Worm (Caenorhabditis elegans): ENCODE results near the gene act-3.

act-3 gene

DNA sequence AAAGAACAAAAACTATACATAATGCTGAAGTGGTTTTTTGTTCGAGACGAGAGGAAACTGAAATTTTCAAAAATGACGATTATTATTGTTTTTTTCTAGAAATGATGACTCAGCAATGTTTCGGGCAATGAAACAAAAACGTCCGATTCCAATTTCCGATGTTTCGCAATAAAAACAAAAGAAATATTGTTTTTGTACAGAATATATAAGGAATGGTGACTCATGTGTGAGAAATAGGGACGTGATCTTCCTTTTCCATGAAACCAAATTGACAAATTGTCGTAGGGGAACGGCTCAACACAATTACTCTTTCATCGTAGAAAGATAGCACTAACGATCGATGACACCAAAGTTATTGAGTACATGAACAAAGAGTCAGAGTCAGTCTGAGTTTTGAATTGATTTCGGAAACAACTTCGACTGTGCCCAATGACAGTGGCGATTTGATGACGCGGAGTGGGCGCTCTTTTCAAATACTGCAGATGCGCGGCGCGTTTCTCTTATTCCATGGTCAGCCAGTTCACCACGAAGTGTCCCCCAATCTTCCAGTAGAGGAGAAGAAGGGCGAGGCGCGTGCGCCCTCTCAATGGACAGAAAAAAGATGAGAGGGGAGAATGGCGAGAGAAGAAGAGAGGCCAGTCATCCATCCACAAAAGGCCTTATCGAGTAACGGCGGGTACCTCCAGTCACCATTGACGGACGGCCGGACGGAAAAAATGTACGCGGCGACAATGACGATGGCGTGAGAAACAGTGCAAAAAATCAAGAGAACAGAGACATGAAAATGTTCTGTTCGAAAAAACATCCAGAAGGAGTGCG, 1.1 kb upstream of the act-3 start:
- no peak for TF ChIP-seq C08G9.2 (tag; optimal IDR thresholded peaks at IDR 0.05)
- TF ChIP-seq sdc-2 (tag; optimal IDR thresholded peaks at IDR 0.05) = peak; percentile 26
- TF ChIP-seq ceh-31 (tag; optimal IDR thresholded peaks at IDR 0.05) = peak; percentile 31
- no peak for TF ChIP-seq ceh-30 (tag; optimal IDR thresholded peaks at IDR 0.05)
- TF ChIP-seq unc-42 (tag; optimal IDR thresholded peaks at IDR 0.05) = peak; percentile 25
- peak; percentile 13 for TF ChIP-seq ceh-18 (tag; optimal IDR thresholded peaks at IDR 0.05)
- TF ChIP-seq hlh-6 (tag; optimal IDR thresholded peaks at IDR 0.05) = peak; percentile 32
- no peak for TF ChIP-seq ceh-2 (tag; optimal IDR thresholded peaks at IDR 0.05)
- TF ChIP-seq ref-2 (tag; optimal IDR thresholded peaks at IDR 0.05) = peak; percentile 14
- TF ChIP-seq nfya-1 (tag; optimal IDR thresholded peaks at IDR 0.05) = peak; percentile 23
- TF ChIP-seq elt-4 (tag; optimal IDR thresholded peaks at IDR 0.05) = peak; percentile 54

DNA sequence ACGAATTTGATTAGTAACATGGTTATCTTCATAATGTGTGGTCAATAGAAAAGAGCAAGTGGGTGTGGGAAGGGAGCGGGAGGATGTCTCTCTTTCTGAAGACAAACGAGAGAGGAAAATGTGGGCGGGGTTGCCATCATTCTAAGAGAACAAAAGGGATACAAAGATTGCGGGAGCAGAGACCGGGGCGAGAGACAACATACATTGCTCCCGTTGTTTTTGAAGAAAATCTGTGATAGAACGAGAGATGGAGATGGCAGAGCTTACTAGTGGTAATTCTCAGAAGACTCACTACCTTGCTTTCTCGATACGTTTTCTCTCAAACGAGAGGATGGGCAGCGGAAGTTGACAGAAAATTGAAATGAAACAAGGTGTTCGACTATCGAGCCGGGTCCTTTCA, 944 bp downstream of the act-3 start:
- TF ChIP-seq ceh-18 (tag; optimal IDR thresholded peaks at IDR 0.05) (peak; percentile 4), rnt-1 (tag; optimal IDR thresholded peaks at IDR 0.05) (no peak), ttx-3 (tag; optimal IDR thresholded peaks at IDR 0.05) (no peak), hlh-13 (GFP tag; optimal IDR thresholded peaks at IDR 0.05) (no peak), che-1 (tag; optimal IDR thresholded peaks at IDR 0.05) (no peak), unc-55 (GFP tag; optimal IDR thresholded peaks at IDR 0.05) (peak; percentile 2), dve-1 (tag; optimal IDR thresholded peaks at IDR 0.05) (no peak)

DNA sequence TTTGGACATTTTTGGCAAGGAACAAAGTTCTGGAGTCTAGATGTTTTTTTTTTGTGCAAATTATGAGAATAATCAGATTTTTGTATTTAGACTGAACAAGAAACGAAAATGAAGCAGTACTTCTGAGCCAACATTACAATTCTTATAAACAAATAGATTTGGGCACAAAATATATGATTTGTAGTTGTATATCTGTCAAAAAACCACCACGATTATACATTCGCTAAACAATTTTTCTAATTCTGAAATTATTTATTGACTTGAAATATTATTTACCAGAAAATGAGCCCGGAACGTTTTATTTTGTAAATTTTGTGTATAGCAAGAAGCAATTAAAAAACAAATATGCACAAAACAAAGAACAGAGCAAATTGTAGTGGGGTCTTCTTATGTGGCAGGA, 2.8 kb downstream of the act-3 start:
- no peak for TF ChIP-seq unc-55 (GFP tag; optimal IDR thresholded peaks at IDR 0.05)
- no peak for TF ChIP-seq hlh-6 (tag; optimal IDR thresholded peaks at IDR 0.05)
- TF ChIP-seq ztf-16 (tag; optimal IDR thresholded peaks at IDR 0.05) = no peak
- no peak for TF ChIP-seq dve-1 (tag; optimal IDR thresholded peaks at IDR 0.05)
- no peak for TF ChIP-seq T23F11.4 (GFP tag; optimal IDR thresholded peaks at IDR 0.05)
- TF ChIP-seq tbx-7 (tag; optimal IDR thresholded peaks at IDR 0.05) = no peak
- no peak for TF ChIP-seq ceh-30 (tag; optimal IDR thresholded peaks at IDR 0.05)
- TF ChIP-seq Y22D7AL.16 (tag; optimal IDR thresholded peaks at IDR 0.05) = no peak
- TF ChIP-seq ceh-2 (tag; optimal IDR thresholded peaks at IDR 0.05) = no peak
- no peak for TF ChIP-seq syd-9 (tag; optimal IDR thresholded peaks at IDR 0.05)
- TF ChIP-seq sdc-2 (tag; optimal IDR thresholded peaks at IDR 0.05) = no peak
- TF ChIP-seq lin-11 (tag; optimal IDR thresholded peaks at IDR 0.05) = no peak
- no peak for TF ChIP-seq fkh-10 (GFP tag; optimal IDR thresholded peaks at IDR 0.05)
- TF ChIP-seq ceh-48 (tag; optimal IDR thresholded peaks at IDR 0.05) = no peak
- no peak for TF ChIP-seq K02D7.2 (tag; optimal IDR thresholded peaks at IDR 0.05)
- TF ChIP-seq lim-6 (tag; optimal IDR thresholded peaks at IDR 0.05) = no peak
- no peak for TF ChIP-seq elt-2 (tag; optimal IDR thresholded peaks at IDR 0.05)

DNA sequence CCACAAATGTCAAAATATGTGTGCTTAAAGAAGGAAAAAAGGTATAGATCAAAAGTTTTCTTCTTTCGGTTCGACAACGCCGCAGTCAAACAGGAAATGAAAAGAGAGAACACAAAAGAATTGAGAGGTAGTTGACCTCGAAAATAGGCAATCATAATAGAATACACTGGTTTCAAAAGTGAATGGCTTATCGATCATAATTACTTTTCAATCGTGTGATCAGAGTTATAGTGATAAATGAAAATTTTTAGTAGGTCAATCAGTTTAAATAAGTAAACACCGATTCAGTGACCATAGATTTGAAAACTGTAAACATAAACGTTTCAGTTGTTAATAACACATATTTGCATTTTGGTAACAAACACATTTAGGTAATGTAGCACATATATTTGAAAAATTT, 3.9 kb downstream of the act-3 start:
- TF ChIP-seq hlh-13 (GFP tag; optimal IDR thresholded peaks at IDR 0.05) (no peak), nfya-1 (tag; optimal IDR thresholded peaks at IDR 0.05) (no peak), unc-42 (tag; optimal IDR thresholded peaks at IDR 0.05) (no peak), ceh-45 (GFP tag; IDR thresholded peaks at IDR 0.05) (no peak), ceh-18 (tag; optimal IDR thresholded peaks at IDR 0.05) (no peak), sdc-2 (tag; optimal IDR thresholded peaks at IDR 0.05) (no peak)

DNA sequence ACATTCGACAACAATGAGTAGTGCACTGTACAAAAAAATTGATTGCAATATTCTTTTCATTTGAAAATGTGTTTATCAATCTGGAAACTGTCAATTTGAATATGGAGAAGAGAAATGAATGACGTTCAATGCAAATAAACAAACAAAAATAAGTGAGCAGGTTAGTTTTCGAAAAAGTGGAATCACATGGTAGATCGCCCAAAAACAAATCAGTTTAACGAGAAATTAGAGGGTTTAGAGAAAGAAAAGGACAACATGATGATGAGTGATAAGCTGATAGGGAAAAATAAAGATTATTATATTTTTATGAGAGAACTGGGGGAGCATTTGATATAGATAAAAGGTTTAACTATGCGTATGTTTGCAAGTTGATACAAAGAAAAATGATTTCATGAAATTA, 5.0 kb downstream of the act-3 start, which contains the start of gene T04C12.8:
T04C12.8 (minus strand) TSS at position 82 of the 400 bp plus-strand sequence.
- TF ChIP-seq ceh-18 (tag; optimal IDR thresholded peaks at IDR 0.05) (no peak), elt-2 (tag; optimal IDR thresholded peaks at IDR 0.05) (peak; percentile 83)

DNA sequence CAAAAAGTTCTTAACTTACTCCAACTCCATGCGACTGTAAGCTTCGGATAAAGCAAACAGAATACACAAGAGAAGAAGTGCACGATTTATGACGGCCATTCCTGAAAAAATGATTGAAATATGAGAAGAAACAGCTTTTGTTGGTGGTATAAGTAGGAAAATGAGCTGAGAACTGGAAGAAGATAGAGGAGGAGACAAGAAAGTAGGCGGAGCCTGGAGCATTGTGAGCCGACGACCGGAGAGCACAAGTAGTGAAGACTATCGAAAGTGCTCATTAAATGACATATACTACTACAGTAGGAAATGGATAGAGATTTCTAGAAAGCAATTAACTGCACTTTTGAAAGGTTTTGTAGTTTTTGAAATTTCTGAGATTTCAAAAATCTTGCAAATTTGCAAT, 8.8 kb downstream of the act-3 start, which contains the start of gene nlp-80:
nlp-80 (minus strand) TSS at position 101 of the 400 bp plus-strand sequence.
- no peak for TF ChIP-seq fkh-6 (tag; optimal IDR thresholded peaks at IDR 0.05)
- TF ChIP-seq pqm-1 (tag; optimal IDR thresholded peaks at IDR 0.05) = no peak
- TF ChIP-seq hlh-13 (GFP tag; optimal IDR thresholded peaks at IDR 0.05) = no peak
- TF ChIP-seq che-1 (tag; optimal IDR thresholded peaks at IDR 0.05) = no peak
- TF ChIP-seq ref-2 (tag; optimal IDR thresholded peaks at IDR 0.05) = no peak
- TF ChIP-seq ceh-18 (tag; optimal IDR thresholded peaks at IDR 0.05) = no peak
- no peak for TF ChIP-seq pax-1 (tag; optimal IDR thresholded peaks at IDR 0.05)
- no peak for TF ChIP-seq nhr-11 (tag; optimal IDR thresholded peaks at IDR 0.05)
- no peak for TF ChIP-seq ceh-24 (tag; optimal IDR thresholded peaks at IDR 0.05)
- no peak for TF ChIP-seq tbx-2 (tag; optimal IDR thresholded peaks at IDR 0.05)
- TF ChIP-seq K02D7.2 (tag; optimal IDR thresholded peaks at IDR 0.05) = no peak
- TF ChIP-seq fax-1 (tag; optimal IDR thresholded peaks at IDR 0.05) = no peak
- no peak for TF ChIP-seq hlh-6 (tag; optimal IDR thresholded peaks at IDR 0.05)
- TF ChIP-seq unc-42 (tag; optimal IDR thresholded peaks at IDR 0.05) = no peak
- TF ChIP-seq ttx-3 (tag; optimal IDR thresholded peaks at IDR 0.05) = no peak
- TF ChIP-seq sdc-2 (tag; optimal IDR thresholded peaks at IDR 0.05) = no peak
